Comparison of ENCODE assay signal across 1 fruit fly cellular context in the genomic region with DNA sequence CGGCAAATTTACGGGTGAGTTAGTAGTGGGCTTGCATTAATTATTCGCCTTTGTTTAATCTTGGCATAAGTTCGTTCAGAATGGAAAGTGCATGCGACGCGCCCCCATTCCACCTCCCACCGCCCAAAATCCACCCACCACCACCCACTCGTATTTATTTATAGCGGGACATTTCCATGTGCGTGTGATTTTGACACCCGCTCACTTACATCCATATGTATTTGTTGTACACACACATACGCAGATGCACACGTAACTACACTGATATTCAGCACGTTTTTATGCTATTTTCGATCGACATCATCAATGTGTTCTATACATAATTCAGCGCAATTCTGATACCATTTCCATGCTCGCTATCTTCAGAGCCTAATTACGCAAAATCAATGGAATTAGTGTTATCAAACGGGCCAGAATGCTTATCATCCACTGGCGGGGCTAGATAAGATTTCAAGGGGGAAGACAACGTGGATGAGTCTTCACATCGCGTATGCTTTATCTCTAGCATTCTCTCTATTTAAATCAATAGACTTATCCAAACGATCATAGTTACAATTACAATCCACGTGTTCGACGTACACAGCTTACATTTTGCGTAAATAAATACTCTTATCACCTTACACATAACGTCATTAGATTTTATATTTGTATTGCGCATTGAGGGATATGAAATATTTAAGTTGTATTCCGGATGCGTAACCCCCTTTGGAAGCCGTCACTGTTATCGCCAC.
TF ChIP-seq lines count a peak whose summit lies in the region.

No protein-coding gene starts in this region.

TF ChIP-seq in whole organism, embryonic, 481 proteins besides CTCF, POLR2A, EP300 and RAD21 (continued from another document and continues in another):
- no peak for TF ChIP-seq tap (tag; optimal IDR thresholded peaks at IDR 0.05; lab: Kevin White, UChicago)
- no peak for TF ChIP-seq Ptx1 (GFP tag; IDR thresholded peaks at IDR 0.05; lab: Robert Waterston, UW)
- no peak for TF ChIP-seq CG43689 (GFP tag; IDR thresholded peaks at IDR 0.05; lab: Robert Waterston, UW)
- TF ChIP-seq HmgZ (tag; optimal IDR thresholded peaks at IDR 0.05; lab: Kevin White, UChicago) = peak; percentile 56
- TF ChIP-seq CG3065 (GFP tag; optimal IDR thresholded peaks at IDR 0.05; lab: Kevin White, UChicago) = no peak
- TF ChIP-seq nau (GFP tag; optimal IDR thresholded peaks at IDR 0.05; lab: Kevin White, UChicago) = peak; percentile 26
- peak; percentile 39 for TF ChIP-seq MTF-1 (GFP tag; optimal IDR thresholded peaks at IDR 0.05; lab: Kevin White, UChicago; ENCODE audit: borderline replicate concordance)
- TF ChIP-seq bowl (GFP tag; IDR thresholded peaks at IDR 0.05; lab: Robert Waterston, UW) = no peak
- TF ChIP-seq chinmo (GFP tag; IDR thresholded peaks at IDR 0.05; lab: Robert Waterston, UW; ENCODE audit: partially characterized antibody) = 0 out of 4 replicates have a peak, but pooled peaks have one; percentile 7
- TF ChIP-seq chn (GFP tag; optimal IDR thresholded peaks at IDR 0.05; lab: Kevin White, UChicago) = peak; percentile 8
- peak; percentile 35 for TF ChIP-seq PHDP (tag; optimal IDR thresholded peaks at IDR 0.05; lab: Kevin White, UChicago)
- TF ChIP-seq ash1 (GFP tag; optimal IDR thresholded peaks at IDR 0.05; lab: Kevin White, UChicago) = no peak
- TF ChIP-seq az2 (GFP tag; optimal IDR thresholded peaks at IDR 0.05; lab: Kevin White, UChicago) = peak; percentile 15
- peak; percentile 45 for TF ChIP-seq CG9727 (GFP tag; optimal IDR thresholded peaks at IDR 0.05; lab: Kevin White, UChicago)
- no peak for TF ChIP-seq chif (GFP tag; optimal IDR thresholded peaks at IDR 0.05; lab: Kevin White, UChicago)
- TF ChIP-seq Dad (GFP tag; optimal IDR thresholded peaks at IDR 0.05; lab: Kevin White, UChicago) = no peak
- TF ChIP-seq zf30C (GFP tag; optimal IDR thresholded peaks at IDR 0.05; lab: Kevin White, UChicago) = no peak
- TF ChIP-seq HmgD (GFP tag; optimal IDR thresholded peaks at IDR 0.05; lab: Kevin White, UChicago) = no peak
- TF ChIP-seq CG9876 (GFP tag; optimal IDR thresholded peaks at IDR 0.05; lab: Kevin White, UChicago) = no peak
- peak; percentile 48 for TF ChIP-seq Ets65A (GFP tag; lab: Kevin White, UChicago)
- no peak for TF ChIP-seq sisA (GFP tag; IDR thresholded peaks at IDR 0.05; lab: Robert Waterston, UW)
- peak; percentile 22 for TF ChIP-seq caup (GFP tag; optimal IDR thresholded peaks at IDR 0.05; lab: Kevin White, UChicago; ENCODE audit: severe bottlenecking)
- TF ChIP-seq luna (GFP tag; optimal IDR thresholded peaks at IDR 0.05; lab: Kevin White, UChicago) = no peak
- peak; percentile 33 for TF ChIP-seq CG12391 (tag; optimal IDR thresholded peaks at IDR 0.05; lab: Kevin White, UChicago)
- TF ChIP-seq kni (GFP tag; optimal IDR thresholded peaks at IDR 0.05; lab: Kevin White, UChicago) = no peak
- no peak for TF ChIP-seq Atf3 (GFP tag; optimal IDR thresholded peaks at IDR 0.05; lab: Kevin White, UChicago)
- no peak for TF ChIP-seq CG8944 (GFP tag; optimal IDR thresholded peaks at IDR 0.05; lab: Kevin White, UChicago)
- TF ChIP-seq CG10979 (tag; optimal IDR thresholded peaks at IDR 0.05; lab: Kevin White, UChicago) = no peak
- TF ChIP-seq pan (optimal IDR thresholded peaks at IDR 0.05; lab: Kevin White, UChicago) = no peak
- peak in 1 of 2 experiments; percentile 24 for TF ChIP-seq pan (GFP tag; optimal IDR thresholded peaks at IDR 0.05 in 1 of 2, IDR thresholded peaks at IDR 0.05 in 1 of 2)
- 0 out of 3 replicates have a peak, but pooled peaks have one; percentile 29 for TF ChIP-seq dysf (GFP tag; IDR thresholded peaks at IDR 0.05; lab: Robert Waterston, UW)
- no peak for TF ChIP-seq Ssrp (tag; optimal IDR thresholded peaks at IDR 0.05; lab: Kevin White, UChicago)
- TF ChIP-seq Aef1 (GFP tag; IDR thresholded peaks at IDR 0.05; lab: Robert Waterston, UW) = no peak
- TF ChIP-seq wdn (GFP tag; IDR thresholded peaks at IDR 0.05; lab: Robert Waterston, UW) = no peak
- TF ChIP-seq pum (GFP tag; optimal IDR thresholded peaks at IDR 0.05; lab: Kevin White, UChicago) = no peak
- no peak for TF ChIP-seq salm (tag; optimal IDR thresholded peaks at IDR 0.05; lab: Kevin White, UChicago)
- TF ChIP-seq CG15479 (GFP tag; optimal IDR thresholded peaks at IDR 0.05; lab: Kevin White, UChicago) = peak; percentile 5
- TF ChIP-seq cas (GFP tag; IDR thresholded peaks at IDR 0.05; lab: Robert Waterston, UW) = no peak
- TF ChIP-seq otp (GFP tag; IDR thresholded peaks at IDR 0.05; lab: Robert Waterston, UW) = no peak
- no peak for TF ChIP-seq Opbp (GFP tag; IDR thresholded peaks at IDR 0.05; lab: Robert Waterston, UW; ENCODE audit: partially characterized antibody)
- TF ChIP-seq CrebB (tag; optimal IDR thresholded peaks at IDR 0.05; lab: Kevin White, UChicago) = peak; percentile 27
- peak; percentile 24 for TF ChIP-seq CG10267 (tag; optimal IDR thresholded peaks at IDR 0.05; lab: Kevin White, UChicago)
- TF ChIP-seq ERR (GFP tag; optimal IDR thresholded peaks at IDR 0.05; lab: Kevin White, UChicago) = peak; percentile 1
- no peak for TF ChIP-seq CG2202 (tag; optimal IDR thresholded peaks at IDR 0.05; lab: Kevin White, UChicago)
- no peak for TF ChIP-seq CG17186 (GFP tag; optimal IDR thresholded peaks at IDR 0.05; lab: Kevin White, UChicago)
- no peak for TF ChIP-seq Dref (GFP tag; IDR thresholded peaks at IDR 0.05; lab: Robert Waterston, UW)
- no peak for TF ChIP-seq CG18011 (GFP tag; optimal IDR thresholded peaks at IDR 0.05; lab: Kevin White, UChicago)
- TF ChIP-seq tup (GFP tag; optimal IDR thresholded peaks at IDR 0.05; lab: Kevin White, UChicago) = no peak
- TF ChIP-seq yki (optimal IDR thresholded peaks at IDR 0.05; lab: Kevin White, UChicago) = no peak
- peak; percentile 40; the same call in 1 of the 2 replicates for TF ChIP-seq CG6689 (GFP tag; IDR thresholded peaks at IDR 0.05; lab: Robert Waterston, UW)
- TF ChIP-seq Fer2 (tag; optimal IDR thresholded peaks at IDR 0.05; lab: Kevin White, UChicago) = peak; percentile 7
- TF ChIP-seq CG12219 (GFP tag; optimal IDR thresholded peaks at IDR 0.05; lab: Kevin White, UChicago) = no peak
- TF ChIP-seq unc-4 (GFP tag; IDR thresholded peaks at IDR 0.05; lab: Robert Waterston, UW; ENCODE audit: partially characterized antibody) = no peak
- peak; percentile 73 for TF ChIP-seq CG34376 (GFP tag; optimal IDR thresholded peaks at IDR 0.05; lab: Kevin White, UChicago)
- TF ChIP-seq Lhr (GFP tag; optimal IDR thresholded peaks at IDR 0.05; lab: Kevin White, UChicago) = no peak
- TF ChIP-seq Xrp1 (GFP tag; IDR thresholded peaks at IDR 0.05; lab: Robert Waterston, UW) = no peak; the same call in 1 of the 2 replicates
- TF ChIP-seq Sox102F (GFP tag; optimal IDR thresholded peaks at IDR 0.05; lab: Kevin White, UChicago) = peak; percentile 22
- no peak for TF ChIP-seq CG1832 (GFP tag; optimal IDR thresholded peaks at IDR 0.05; lab: Kevin White, UChicago)
- TF ChIP-seq Pdp1 (GFP tag; optimal IDR thresholded peaks at IDR 0.05; lab: Kevin White, UChicago) = peak; percentile 41 to 92
- peak; percentile 35 for TF ChIP-seq CG7556 (GFP tag; optimal IDR thresholded peaks at IDR 0.05; lab: Kevin White, UChicago)
- TF ChIP-seq amos (GFP tag; IDR thresholded peaks at IDR 0.05; lab: Robert Waterston, UW; ENCODE audit: partially characterized antibody) = no peak
- peak; percentile 54 for TF ChIP-seq gem (tag; optimal IDR thresholded peaks at IDR 0.05; lab: Kevin White, UChicago)
- no peak for TF ChIP-seq CG4404 (GFP tag; IDR thresholded peaks at IDR 0.05; lab: Robert Waterston, UW)
- TF ChIP-seq Dip2 (GFP tag; IDR thresholded peaks at IDR 0.05; lab: Robert Waterston, UW) = no peak
- TF ChIP-seq ato (GFP tag; IDR thresholded peaks at IDR 0.05; lab: Robert Waterston, UW; ENCODE audit: partially characterized antibody) = no peak
- peak; percentile 64 for TF ChIP-seq pho (GFP tag; optimal IDR thresholded peaks at IDR 0.05; lab: Kevin White, UChicago)
- no peak for TF ChIP-seq CG3838 (GFP tag; optimal IDR thresholded peaks at IDR 0.05; lab: Kevin White, UChicago)
- no peak for TF ChIP-seq Kr (GFP tag; optimal IDR thresholded peaks at IDR 0.05; lab: Kevin White, UChicago)
- no peak for TF ChIP-seq Bdp1 (GFP tag; optimal IDR thresholded peaks at IDR 0.05; lab: Kevin White, UChicago)
- TF ChIP-seq CG9797 (GFP tag; optimal IDR thresholded peaks at IDR 0.05; lab: Kevin White, UChicago) = no peak
- TF ChIP-seq C15 (GFP tag; IDR thresholded peaks at IDR 0.05; lab: Robert Waterston, UW) = no peak
- no peak for TF ChIP-seq CG1792 (GFP tag; optimal IDR thresholded peaks at IDR 0.05; lab: Kevin White, UChicago)
- TF ChIP-seq CG17359 (tag; optimal IDR thresholded peaks at IDR 0.05; lab: Kevin White, UChicago) = peak; percentile 19
- TF ChIP-seq vvl (GFP tag; IDR thresholded peaks at IDR 0.05; lab: Robert Waterston, UW) = no peak
- no peak for TF ChIP-seq danr (GFP tag; IDR thresholded peaks at IDR 0.05; lab: Robert Waterston, UW)
- TF ChIP-seq CG1647 (GFP tag; optimal IDR thresholded peaks at IDR 0.05; lab: Kevin White, UChicago) = peak; percentile 4
- TF ChIP-seq CG11398 (GFP tag; optimal IDR thresholded peaks at IDR 0.05; lab: Kevin White, UChicago) = no peak
- no peak for TF ChIP-seq dimm (GFP tag; IDR thresholded peaks at IDR 0.05; lab: Robert Waterston, UW)
- TF ChIP-seq Dip3 (GFP tag; optimal IDR thresholded peaks at IDR 0.05; lab: Kevin White, UChicago) = peak; percentile 51
- no peak for TF ChIP-seq CG10147 (GFP tag; optimal IDR thresholded peaks at IDR 0.05; lab: Kevin White, UChicago)
- TF ChIP-seq kay (GFP tag; optimal IDR thresholded peaks at IDR 0.05; lab: Kevin White, UChicago) = peak; percentile 23
- no peak for TF ChIP-seq Optix (GFP tag; IDR thresholded peaks at IDR 0.05; lab: Robert Waterston, UW)
- TF ChIP-seq phol (tag; optimal IDR thresholded peaks at IDR 0.05; lab: Kevin White, UChicago) = peak; percentile 8
- TF ChIP-seq stc (GFP tag; IDR thresholded peaks at IDR 0.05; lab: Robert Waterston, UW) = no peak
- TF ChIP-seq CG4730 (GFP tag; IDR thresholded peaks at IDR 0.05; lab: Robert Waterston, UW) = no peak
- TF ChIP-seq Oaz (GFP tag; IDR thresholded peaks at IDR 0.05; lab: Robert Waterston, UW) = no peak
- no peak for TF ChIP-seq CG32772 (GFP tag; IDR thresholded peaks at IDR 0.05; lab: Robert Waterston, UW)
- no peak for TF ChIP-seq oc (tag; optimal IDR thresholded peaks at IDR 0.05; lab: Kevin White, UChicago)
- TF ChIP-seq slp2 (GFP tag; optimal IDR thresholded peaks at IDR 0.05; lab: Kevin White, UChicago) = no peak
- no peak for TF ChIP-seq dan (GFP tag; IDR thresholded peaks at IDR 0.05; lab: Robert Waterston, UW)
- no peak for TF ChIP-seq Neu2 (GFP tag; optimal IDR thresholded peaks at IDR 0.05; lab: Kevin White, UChicago; ENCODE audit: borderline replicate concordance)
- no peak for TF ChIP-seq wor (GFP tag; IDR thresholded peaks at IDR 0.05; lab: Robert Waterston, UW)
- TF ChIP-seq psq (GFP tag; optimal IDR thresholded peaks at IDR 0.05; lab: Kevin White, UChicago) = no peak
- no peak for TF ChIP-seq sima (GFP tag; optimal IDR thresholded peaks at IDR 0.05; lab: Kevin White, UChicago)
- no peak for TF ChIP-seq Six4 (GFP tag; optimal IDR thresholded peaks at IDR 0.05; lab: Kevin White, UChicago)
- TF ChIP-seq grau (tag; optimal IDR thresholded peaks at IDR 0.05; lab: Kevin White, UChicago) = peak; percentile 62
- TF ChIP-seq Hmr (GFP tag; optimal IDR thresholded peaks at IDR 0.05; lab: Kevin White, UChicago) = peak; percentile 59
- no peak for TF ChIP-seq disco-r (GFP tag; optimal IDR thresholded peaks at IDR 0.05; lab: Kevin White, UChicago)
- no peak for TF ChIP-seq CG34422 (GFP tag; IDR thresholded peaks at IDR 0.05; lab: Robert Waterston, UW)
- no peak for TF ChIP-seq Mad (GFP tag; optimal IDR thresholded peaks at IDR 0.05; lab: Kevin White, UChicago)
- peak; percentile 29 for TF ChIP-seq CG9817 (tag; optimal IDR thresholded peaks at IDR 0.05; lab: Kevin White, UChicago)
- no peak for TF ChIP-seq CG30431 (GFP tag; optimal IDR thresholded peaks at IDR 0.05; lab: Kevin White, UChicago)
- TF ChIP-seq unpg (GFP tag; optimal IDR thresholded peaks at IDR 0.05; lab: Kevin White, UChicago) = peak; percentile 33
- peak; percentile 24 for TF ChIP-seq Xbp1 (GFP tag; optimal IDR thresholded peaks at IDR 0.05; lab: Kevin White, UChicago)
- TF ChIP-seq jumu (GFP tag; optimal IDR thresholded peaks at IDR 0.05; lab: Kevin White, UChicago) = no peak
- no peak for TF ChIP-seq gsb (GFP tag; IDR thresholded peaks at IDR 0.05; lab: Robert Waterston, UW)
- 0 out of 2 replicates have a peak, but pooled peaks have one; percentile 26 for TF ChIP-seq CG31441 (GFP tag; IDR thresholded peaks at IDR 0.05; lab: Robert Waterston, UW)
- TF ChIP-seq Hsf (GFP tag; optimal IDR thresholded peaks at IDR 0.05; lab: Kevin White, UChicago) = peak; percentile 33
- no peak for TF ChIP-seq Sry-β (GFP tag; optimal IDR thresholded peaks at IDR 0.05; lab: Kevin White, UChicago)
- TF ChIP-seq H2.0 (GFP tag; IDR thresholded peaks at IDR 0.05; lab: Robert Waterston, UW) = no peak
- peak; percentile 25 for TF ChIP-seq odd (GFP tag; optimal IDR thresholded peaks at IDR 0.05; lab: Kevin White, UChicago)
- no peak for TF ChIP-seq NK7.1 (GFP tag; optimal IDR thresholded peaks at IDR 0.05; lab: Kevin White, UChicago)
- no peak for TF ChIP-seq Gsc (GFP tag; IDR thresholded peaks at IDR 0.05; lab: Robert Waterston, UW)
- TF ChIP-seq onecut (GFP tag; IDR thresholded peaks at IDR 0.05; lab: Robert Waterston, UW) = no peak
- no peak for TF ChIP-seq CG15073 (GFP tag; optimal IDR thresholded peaks at IDR 0.05; lab: Kevin White, UChicago)
- no peak for TF ChIP-seq gcm2 (GFP tag; optimal IDR thresholded peaks at IDR 0.05; lab: Kevin White, UChicago)
- TF ChIP-seq BEAF-32 (GFP tag; optimal IDR thresholded peaks at IDR 0.05; lab: Kevin White, UChicago) = no peak
- peak; percentile 11 for TF ChIP-seq CG8924 (tag; optimal IDR thresholded peaks at IDR 0.05; lab: Kevin White, UChicago)
- no peak for TF ChIP-seq Awh (GFP tag; IDR thresholded peaks at IDR 0.05; lab: Robert Waterston, UW)
- TF ChIP-seq fd64A (GFP tag; optimal IDR thresholded peaks at IDR 0.05; lab: Kevin White, UChicago) = no peak
- TF ChIP-seq CG13424 (tag; optimal IDR thresholded peaks at IDR 0.05; lab: Kevin White, UChicago) = peak; percentile 41
- no peak for TF ChIP-seq HLH4C (GFP tag; IDR thresholded peaks at IDR 0.05; lab: Robert Waterston, UW; ENCODE audit: partially characterized antibody)
- TF ChIP-seq cad (GFP tag; optimal IDR thresholded peaks at IDR 0.05; lab: Kevin White, UChicago) = no peak
- no peak for TF ChIP-seq rib (GFP tag; IDR thresholded peaks at IDR 0.05; lab: Robert Waterston, UW)
- TF ChIP-seq CG4424 (GFP tag; optimal IDR thresholded peaks at IDR 0.05; lab: Kevin White, UChicago) = peak; percentile 13
- TF ChIP-seq D19A (tag; optimal IDR thresholded peaks at IDR 0.05; lab: Kevin White, UChicago) = no peak
- peak; percentile 75 for TF ChIP-seq gro (GFP tag; optimal IDR thresholded peaks at IDR 0.05; lab: Kevin White, UChicago)
